Fruit fly (Drosophila melanogaster) whole organism, embryonic: ENCODE results near the gene CG5376.
A peak's percentile ranks its signal among the peaks of the same experiment; 100 is the strongest.

ENCODE experiments used
- CG10979 ChIP-seq: fragments of 200-800 bp; sonication (Bioruptor generic); optimal IDR thresholded peaks from 2 replicates; lab custom pipeline; 2018; ENCODE audit warnings: missing biosample characterization, mild to moderate bottlenecking, missing genetic modification characterization, moderate library complexity
- CG11456 ChIP-seq: fragments of 200-800 bp; sonication (Bioruptor generic); IDR thresholded peaks from 3 replicates; pipeline ENCODE4 v1.3.6; 2022; ENCODE audit warnings: missing biosample characterization, missing genetic modification characterization
- CG11695 ChIP-seq: fragments of 200-800 bp; sonication (Bioruptor generic); IDR thresholded peaks from 3 replicates; pipeline ENCODE4 v1.3.6; 2022; ENCODE audit warnings: missing biosample characterization, missing genetic modification characterization
- CG12942 ChIP-seq: fragments of 200-800 bp; sonication (Bioruptor generic); optimal IDR thresholded peaks from 3 replicates; lab custom pipeline; 2016; ENCODE audit warnings: missing biosample characterization, missing genetic modification characterization
- CG13123 ChIP-seq: fragments of 200-800 bp; sonication (Bioruptor generic); optimal IDR thresholded peaks from 2 replicates; lab custom pipeline; 2016; ENCODE audit warnings: missing biosample characterization, missing genetic modification characterization
- CG13287 ChIP-seq: fragments of 200-800 bp; sonication (Bioruptor generic); IDR thresholded peaks from 2 replicates; pipeline ENCODE4 v1.3.6; 2022; ENCODE audit warnings: missing biosample characterization, missing genetic modification characterization; ENCODE audit not compliant: partially characterized antibody
- CG13894 ChIP-seq: fragments of 200-800 bp; sonication (Bioruptor generic); optimal IDR thresholded peaks from 3 replicates; lab custom pipeline; 2018; ENCODE audit warnings: missing biosample characterization, mild to moderate bottlenecking, missing genetic modification characterization, moderate library complexity
- CG16779 ChIP-seq: fragments of 200-800 bp; sonication (Bioruptor generic); IDR thresholded peaks from 2 replicates; pipeline ENCODE4 v1.3.6; 2022; ENCODE audit warnings: missing biosample characterization, missing genetic modification characterization
- CG31224 ChIP-seq: fragments of 200-800 bp; sonication (Bioruptor generic); IDR thresholded peaks from 2 replicates; pipeline ENCODE4 v1.3.6; 2022; ENCODE audit warnings: missing biosample characterization, missing genetic modification characterization
- CG31365 ChIP-seq: fragments of 200-800 bp; sonication (Bioruptor generic); optimal IDR thresholded peaks from 2 replicates; lab custom pipeline; 2018; ENCODE audit warnings: missing biosample characterization, mild to moderate bottlenecking, missing genetic modification characterization
- CG5245 ChIP-seq: fragments of 200-800 bp; sonication (Bioruptor generic); optimal IDR thresholded peaks from 3 replicates; lab custom pipeline; 2016; ENCODE audit warnings: missing biosample characterization, missing genetic modification characterization
- CG7372 ChIP-seq: fragments of 200-800 bp; sonication (Bioruptor generic); IDR thresholded peaks from 2 replicates; pipeline ENCODE4 v1.3.6; 2022; ENCODE audit warnings: missing biosample characterization, missing genetic modification characterization
- CG8089 ChIP-seq: fragments of 200-800 bp; sonication (Bioruptor generic); optimal IDR thresholded peaks from 3 replicates; lab custom pipeline; 2016; ENCODE audit warnings: missing biosample characterization, missing genetic modification characterization
- CG8281 ChIP-seq: fragments of 200-800 bp; sonication (Bioruptor generic); optimal IDR thresholded peaks from 2 replicates; lab custom pipeline; 2018; ENCODE audit warnings: missing biosample characterization, mild to moderate bottlenecking, missing genetic modification characterization, moderate library complexity
- CG9727 ChIP-seq: fragments of 200-800 bp; sonication (Bioruptor generic); optimal IDR thresholded peaks from 3 replicates; lab custom pipeline; 2017; ENCODE audit warnings: missing biosample characterization, mild to moderate bottlenecking, missing genetic modification characterization
- Chrac-16 ChIP-seq: fragments of 200-800 bp; sonication (Bioruptor generic); optimal IDR thresholded peaks from 3 replicates; lab custom pipeline; 2016; ENCODE audit warnings: missing biosample characterization, missing genetic modification characterization
- Dfd ChIP-seq, 2 experiments: fragments of >200 bp; optimal IDR thresholded peaks; 2 replicates each; lab custom pipeline; 2017; ENCODE audit warnings: missing biosample characterization in 2 of 2, missing genetic modification characterization in 2 of 2
- HLH3B ChIP-seq: fragments of 200-800 bp; sonication (Bioruptor generic); IDR thresholded peaks from 2 replicates; pipeline ENCODE4 v1.3.6; 2022; ENCODE audit warnings: missing biosample characterization, missing genetic modification characterization
- HLHmδ ChIP-seq: fragments of 200-800 bp; sonication (Bioruptor generic); optimal IDR thresholded peaks from 2 replicates; lab custom pipeline; 2018; ENCODE audit warnings: missing biosample characterization, mild to moderate bottlenecking, missing genetic modification characterization, moderate library complexity
- Hmr ChIP-seq: fragments of 200-800 bp; sonication (Bioruptor generic); optimal IDR thresholded peaks from 3 replicates; lab custom pipeline; 2017; ENCODE audit warnings: mild to moderate bottlenecking, missing biosample characterization, missing genetic modification reagents, missing genetic modification characterization
- Hr39 ChIP-seq: fragments of >200 bp; optimal IDR thresholded peaks from 2 replicates; lab custom pipeline; 2017
- Hsf ChIP-seq: fragments of 200-800 bp; sonication (Bioruptor generic); optimal IDR thresholded peaks from 3 replicates; lab custom pipeline; 2016; ENCODE audit warnings: missing biosample characterization, missing genetic modification characterization
- Lhr ChIP-seq: fragments of 200-800 bp; sonication (Bioruptor generic); optimal IDR thresholded peaks from 3 replicates; lab custom pipeline; 2017; ENCODE audit warnings: mild to moderate bottlenecking, missing biosample characterization, missing genetic modification reagents, missing genetic modification characterization
- MTF-1 ChIP-seq: fragments of 200-800 bp; sonication (Bioruptor generic); optimal IDR thresholded peaks from 2 replicates; lab custom pipeline; 2018; ENCODE audit warnings: missing biosample characterization, mild to moderate bottlenecking, missing genetic modification characterization, borderline replicate concordance
- Max ChIP-seq: fragments of 200-800 bp; sonication (Bioruptor generic); optimal IDR thresholded peaks from 2 replicates; lab custom pipeline; 2016; ENCODE audit warnings: missing biosample characterization, mild to moderate bottlenecking, missing genetic modification characterization
- NC2β ChIP-seq: fragments of 200-800 bp; sonication (Bioruptor generic); optimal IDR thresholded peaks from 2 replicates; lab custom pipeline; 2016; ENCODE audit warnings: missing biosample characterization, missing genetic modification characterization
- Ptx1 ChIP-seq: fragments of 200-800 bp; sonication (Bioruptor generic); IDR thresholded peaks from 2 replicates; pipeline ENCODE4 v1.3.6; 2022; ENCODE audit warnings: missing biosample characterization, missing genetic modification characterization
- Side ChIP-seq: fragments of 200-800 bp; sonication (Bioruptor generic); optimal IDR thresholded peaks from 2 replicates; lab custom pipeline; 2016; ENCODE audit warnings: missing biosample characterization, missing genetic modification characterization
- Usf ChIP-seq: fragments of 200-800 bp; sonication (Bioruptor generic); optimal IDR thresholded peaks from 2 replicates; lab custom pipeline; 2017; ENCODE audit warnings: missing genotype, missing biosample characterization, missing genetic modification characterization
- YL-1 ChIP-seq: fragments of 200-800 bp; sonication (Bioruptor generic); optimal IDR thresholded peaks from 3 replicates; lab custom pipeline; 2017; ENCODE audit warnings: missing biosample characterization, mild to moderate bottlenecking, missing genetic modification characterization
- bowl ChIP-seq: fragments of 200-800 bp; sonication (Bioruptor generic); IDR thresholded peaks from 2 replicates; pipeline ENCODE4 v1.3.6; 2022; ENCODE audit warnings: missing biosample characterization, missing genetic modification characterization
- btn ChIP-seq: fragments of 200-800 bp; sonication (Bioruptor generic); optimal IDR thresholded peaks from 2 replicates; lab custom pipeline; 2016; ENCODE audit warnings: missing biosample characterization, missing genetic modification characterization
- chn ChIP-seq: fragments of 200-800 bp; sonication (Bioruptor generic); optimal IDR thresholded peaks from 2 replicates; lab custom pipeline; 2016; ENCODE audit warnings: missing biosample characterization, missing genetic modification characterization
- ci ChIP-seq: fragments of 200-800 bp; sonication (Bioruptor generic); IDR thresholded peaks from 3 replicates; pipeline ENCODE4 v1.3.6; 2022; ENCODE audit warnings: missing biosample characterization, missing genetic modification characterization
- dati ChIP-seq: fragments of 200-800 bp; sonication (Bioruptor generic); IDR thresholded peaks from 2 replicates; pipeline ENCODE4 v1.3.6; 2022; ENCODE audit warnings: missing biosample characterization, missing genetic modification characterization
- dmrt99B ChIP-seq: fragments of 200-800 bp; sonication (Bioruptor generic); optimal IDR thresholded peaks from 2 replicates; lab custom pipeline; 2018; ENCODE audit warnings: missing biosample characterization, mild to moderate bottlenecking, missing genetic modification characterization, moderate library complexity
- ems ChIP-seq: fragments of 200-800 bp; sonication (Bioruptor generic); optimal IDR thresholded peaks from 3 replicates; lab custom pipeline; 2016; ENCODE audit warnings: missing biosample characterization, missing genetic modification characterization
- gce ChIP-seq: fragments of 200-800 bp; sonication (Bioruptor generic); IDR thresholded peaks from 3 replicates; pipeline ENCODE4 v1.3.6; 2022; ENCODE audit warnings: missing biosample characterization, missing genetic modification characterization
- gcm ChIP-seq: fragments of 200-800 bp; sonication (Bioruptor generic); optimal IDR thresholded peaks from 2 replicates; lab custom pipeline; 2019; ENCODE audit warnings: missing biosample characterization, mild to moderate bottlenecking, missing genetic modification characterization, moderate library complexity
- gem ChIP-seq: fragments of 200-800 bp; sonication (Bioruptor generic); optimal IDR thresholded peaks from 2 replicates; lab custom pipeline; 2019; ENCODE audit warnings: missing biosample characterization, mild to moderate bottlenecking, missing genetic modification characterization, moderate library complexity
- gfzf ChIP-seq: fragments of 200-800 bp; sonication (Bioruptor generic); optimal IDR thresholded peaks from 2 replicates; lab custom pipeline; 2016; ENCODE audit warnings: missing biosample characterization, mild to moderate bottlenecking, missing genetic modification characterization, moderate library complexity
- gro ChIP-seq: fragments of 200-800 bp; sonication (Bioruptor generic); optimal IDR thresholded peaks from 2 replicates; lab custom pipeline; 2016; ENCODE audit warnings: missing biosample characterization, missing genetic modification characterization
- gsb-n ChIP-seq: fragments of 200-800 bp; sonication (Bioruptor generic); optimal IDR thresholded peaks from 3 replicates; lab custom pipeline; 2018; ENCODE audit warnings: missing biosample characterization, mild to moderate bottlenecking, missing genetic modification characterization
- hth ChIP-seq: fragments of >200 bp; optimal IDR thresholded peaks from 2 replicates; lab custom pipeline; 2017; ENCODE audit warnings: inconsistent platforms
- lmd ChIP-seq: fragments of 200-800 bp; sonication (Bioruptor generic); IDR thresholded peaks from 2 replicates; pipeline ENCODE4 v1.3.6; 2022; ENCODE audit warnings: missing biosample characterization, missing genetic modification characterization
- nau ChIP-seq: fragments of 200-800 bp; sonication (Bioruptor generic); optimal IDR thresholded peaks from 3 replicates; lab custom pipeline; 2017; ENCODE audit warnings: missing biosample characterization, mild to moderate bottlenecking, missing genetic modification characterization, missing genetic modification reagents
- pho ChIP-seq: fragments of 200-800 bp; sonication (Bioruptor generic); optimal IDR thresholded peaks from 2 replicates; lab custom pipeline; 2016; ENCODE audit warnings: missing biosample characterization, missing genetic modification characterization
- psq ChIP-seq: fragments of 200-800 bp; sonication (Bioruptor generic); optimal IDR thresholded peaks from 2 replicates; lab custom pipeline; 2017; ENCODE audit warnings: missing biosample characterization, missing genetic modification characterization
- row ChIP-seq: fragments of 200-800 bp; sonication (Bioruptor generic); IDR thresholded peaks from 3 replicates; pipeline ENCODE4 v1.3.6; 2022; ENCODE audit warnings: missing biosample characterization, missing genetic modification characterization
- sob ChIP-seq: fragments of 200-800 bp; sonication (Bioruptor generic); IDR thresholded peaks from 2 replicates; pipeline ENCODE4 v1.3.6; 2022; ENCODE audit warnings: missing biosample characterization, missing genetic modification characterization
- stc ChIP-seq: fragments of 200-800 bp; sonication (Bioruptor generic); IDR thresholded peaks from 2 replicates; pipeline ENCODE4 v1.3.6; 2022; ENCODE audit warnings: missing biosample characterization, missing genetic modification characterization
- toy ChIP-seq: fragments of 200-800 bp; sonication (Bioruptor generic); IDR thresholded peaks from 2 replicates; pipeline ENCODE4 v1.3.6; 2022; ENCODE audit warnings: missing biosample characterization, missing genetic modification characterization
- wdn ChIP-seq: fragments of 200-800 bp; sonication (Bioruptor generic); IDR thresholded peaks from 2 replicates; pipeline ENCODE4 v1.3.6; 2022; ENCODE audit warnings: missing biosample characterization, missing genetic modification characterization

CG5376 gene

DNA sequence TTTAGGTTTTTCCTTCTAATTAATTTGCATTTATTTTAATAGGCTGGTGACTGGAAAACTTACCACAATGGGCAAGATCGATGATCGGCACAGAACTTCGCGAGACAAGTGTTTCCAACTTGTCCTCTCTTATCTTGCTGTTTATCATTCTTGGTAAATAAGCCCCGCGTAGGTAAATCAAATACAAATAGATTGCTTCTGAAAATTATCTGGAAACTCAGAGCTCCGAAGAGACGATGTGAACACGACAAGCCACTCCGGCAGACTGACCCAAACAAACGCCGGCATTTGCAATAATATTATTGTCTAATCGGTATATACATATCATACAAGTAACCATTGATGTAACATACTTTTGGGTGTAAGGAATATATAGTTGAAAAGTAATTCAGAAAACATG, 41.5 kb upstream of the CG5376 start, which contains the start of gene CG33099 (continued):
- TF ChIP-seq ems (GFP tag; lab: Kevin White, UChicago) (no peak), Lhr (GFP tag; lab: Kevin White, UChicago) (no peak), toy (GFP tag; lab: Robert Waterston, UW) (peak; percentile 29; the same call in 1 of the 2 replicates), MTF-1 (GFP tag; lab: Kevin White, UChicago) (peak; percentile 60), CG31224 (GFP tag; lab: Robert Waterston, UW) (no peak), stc (GFP tag; lab: Robert Waterston, UW) (peak; percentile 46; the same call in 1 of the 2 replicates), Hr39 (lab: Kevin White, UChicago) (no peak), YL-1 (GFP tag; lab: Kevin White, UChicago) (no peak), btn (GFP tag; lab: Kevin White, UChicago) (no peak), gfzf (GFP tag; lab: Kevin White, UChicago) (no peak), CG31365 (tag; lab: Kevin White, UChicago) (no peak), gro (GFP tag; lab: Kevin White, UChicago) (peak; percentile 54), CG13894 (tag; lab: Kevin White, UChicago) (peak; percentile 23), CG13123 (GFP tag; lab: Kevin White, UChicago) (peak; percentile 30), hth (lab: Kevin White, UChicago) (no peak), CG16779 (GFP tag; lab: Robert Waterston, UW) (no peak), Hsf (GFP tag; lab: Kevin White, UChicago) (no peak), gem (peak; percentile 39), chn (GFP tag; lab: Kevin White, UChicago) (no peak), NC2β (GFP tag; lab: Kevin White, UChicago) (peak; percentile 31), Ptx1 (GFP tag; lab: Robert Waterston, UW) (no peak), CG13287 (GFP tag; lab: Robert Waterston, UW) (no peak), pho (GFP tag; lab: Kevin White, UChicago) (peak; percentile 55), Usf (no peak), Chrac-16 (no peak), gce (0 out of 3 replicates have a peak, but pooled peaks have one; percentile 7), nau (GFP tag; lab: Kevin White, UChicago) (peak; percentile 47), psq (GFP tag; lab: Kevin White, UChicago) (peak; percentile 7), Hmr (GFP tag; lab: Kevin White, UChicago) (peak; percentile 65), dmrt99B (tag; lab: Kevin White, UChicago) (peak; percentile 4), sob (GFP tag; lab: Robert Waterston, UW) (peak; percentile 29; the same call in 1 of the 2 replicates), Max (GFP tag; lab: Kevin White, UChicago) (no peak), gsb-n (tag; lab: Kevin White, UChicago) (no peak), lmd (GFP tag; lab: Robert Waterston, UW) (no peak), CG5245 (no peak), HLHmδ (no peak), bowl (GFP tag; lab: Robert Waterston, UW) (0 out of 2 replicates have a peak, but pooled peaks have one; percentile 20), ci (GFP tag; lab: Robert Waterston, UW) (peak; percentile 78), dati (GFP tag; lab: Robert Waterston, UW) (no peak), CG10979 (tag; lab: Kevin White, UChicago) (peak; percentile 11), wdn (no peak), CG8089 (GFP tag; lab: Kevin White, UChicago) (no peak), Dfd (GFP tag; optimal IDR thresholded peaks at IDR 0.05; lab: Kevin White, UChicago) (no peak), Side (GFP tag; lab: Kevin White, UChicago) (peak; percentile 53), HLH3B (GFP tag; lab: Robert Waterston, UW) (peak; percentile 47; the same call in 1 of the 2 replicates), row (GFP tag; lab: Robert Waterston, UW) (no peak), gcm (GFP tag; lab: Kevin White, UChicago) (peak; percentile 49), CG11695 (GFP tag; lab: Robert Waterston, UW) (no peak), CG11456 (GFP tag; lab: Robert Waterston, UW) (0 out of 3 replicates have a peak, but pooled peaks have one; percentile 52), CG7372 (GFP tag; lab: Robert Waterston, UW) (no peak), CG9727 (GFP tag; lab: Kevin White, UChicago) (peak; percentile 60), CG12942 (no peak), CG8281 (tag; lab: Kevin White, UChicago) (no peak)
